Worm (Caenorhabditis elegans) whole organism, L1 larva: ENCODE results near the gene F20B10.3.

ENCODE experiments used
- F16B12.6 ChIP-seq: fragments of 150-350 bp; optimal IDR thresholded peaks from 2 replicates; lab custom pipeline; 2014; ENCODE audit warnings: missing biosample characterization, missing genetic modification characterization
- sptf-1 ChIP-seq: fragments of 150-350 bp; optimal IDR thresholded peaks from 2 replicates; lab custom pipeline; 2014; ENCODE audit warnings: missing biosample characterization, missing genetic modification characterization
- tbx-2 ChIP-seq: sonication (generic microtip); optimal IDR thresholded peaks from 2 replicates; lab custom pipeline; 2016; ENCODE audit warnings: missing genetic modification characterization, missing compliant biosample characterization

- TF ChIP-seq F16B12.6 (tag; lab: Kevin White, UChicago) (no peak), sptf-1 (no peak), tbx-2 (tag; lab: Kevin White, UChicago) (no peak)
Observed at ce11 chrIV:12131308-12132072, 36.6 kb upstream of the F20B10.3 start.
